Fruit fly (Drosophila melanogaster) whole organism, embryonic: ENCODE measurements around the gene CG16956.

ENCODE experiments used
- CG10543 ChIP-seq: fragments of 200-800 bp; sonication (Bioruptor generic); optimal IDR thresholded peaks from 3 replicates; lab custom pipeline; 2017; ENCODE audit warnings: missing biosample characterization, mild to moderate bottlenecking, missing genetic modification characterization, moderate library complexity
- CG11504 ChIP-seq: fragments of 200-800 bp; sonication (Bioruptor generic); optimal IDR thresholded peaks from 3 replicates; lab custom pipeline; 2019; ENCODE audit warnings: missing biosample characterization, mild to moderate bottlenecking, missing genetic modification characterization, moderate library complexity
- CG12071 ChIP-seq: fragments of 200-800 bp; sonication (Bioruptor generic); optimal IDR thresholded peaks from 3 replicates; lab custom pipeline; 2018; ENCODE audit warnings: missing biosample characterization, mild to moderate bottlenecking, missing genetic modification characterization
- CG13894 ChIP-seq: fragments of 200-800 bp; sonication (Bioruptor generic); optimal IDR thresholded peaks from 3 replicates; lab custom pipeline; 2018; ENCODE audit warnings: missing biosample characterization, mild to moderate bottlenecking, missing genetic modification characterization, moderate library complexity
- CG14667 ChIP-seq: fragments of 200-800 bp; sonication (Bioruptor generic); IDR thresholded peaks from 2 replicates; pipeline ENCODE4 v1.3.6; 2022; ENCODE audit warnings: missing biosample characterization, missing genetic modification characterization
- CG34376 ChIP-seq: fragments of 200-800 bp; sonication (Bioruptor generic); optimal IDR thresholded peaks from 2 replicates; lab custom pipeline; 2018; ENCODE audit warnings: missing biosample characterization, mild to moderate bottlenecking, missing genetic modification characterization
- CG34422 ChIP-seq: fragments of 200-800 bp; sonication (Bioruptor generic); IDR thresholded peaks from 3 replicates; pipeline ENCODE4 v1.3.6; 2022; ENCODE audit warnings: missing biosample characterization, missing genetic modification characterization
- CG4617 ChIP-seq: fragments of 200-800 bp; sonication (Bioruptor generic); optimal IDR thresholded peaks from 3 replicates; lab custom pipeline; 2016; ENCODE audit warnings: missing biosample characterization, missing genetic modification characterization, borderline replicate concordance
- CG6689 ChIP-seq: fragments of 200-800 bp; sonication (Bioruptor generic); IDR thresholded peaks from 2 replicates; pipeline ENCODE4 v1.3.6; 2022; ENCODE audit warnings: missing biosample characterization, missing genetic modification characterization
- CG6791 ChIP-seq: fragments of 200-800 bp; sonication (Bioruptor generic); IDR thresholded peaks from 3 replicates; pipeline ENCODE4 v1.3.6; 2022; ENCODE audit warnings: missing biosample characterization, missing genetic modification characterization; ENCODE audit not compliant: partially characterized antibody
- CG9437 ChIP-seq: fragments of 200-800 bp; sonication (Bioruptor generic); optimal IDR thresholded peaks from 2 replicates; lab custom pipeline; 2018; ENCODE audit warnings: missing biosample characterization, mild to moderate bottlenecking, missing genetic modification characterization
- CTCF ChIP-seq: fragments of 200-800 bp; sonication (Bioruptor generic); optimal IDR thresholded peaks from 2 replicates; lab custom pipeline; 2017; ENCODE audit warnings: missing biosample characterization, mild to moderate bottlenecking, missing genetic modification characterization, moderate library complexity
- Deaf1 ChIP-seq: fragments of 200-800 bp; optimal IDR thresholded peaks from 3 replicates; lab custom pipeline; 2019; ENCODE audit warnings: missing biosample characterization, mild to moderate bottlenecking, missing genetic modification characterization, moderate library complexity
- ERR ChIP-seq: fragments of 200-800 bp; sonication (Bioruptor generic); optimal IDR thresholded peaks from 2 replicates; lab custom pipeline; 2016; ENCODE audit warnings: missing biosample characterization, missing genetic modification characterization
- Ets97D ChIP-seq: fragments of 200-800 bp; sonication (Bioruptor generic); optimal IDR thresholded peaks from 3 replicates; lab custom pipeline; 2016; ENCODE audit warnings: missing biosample characterization, missing genetic modification characterization
- Hand ChIP-seq: fragments of 200-800 bp; sonication (Bioruptor generic); optimal IDR thresholded peaks from 2 replicates; lab custom pipeline; 2017; ENCODE audit warnings: mild to moderate bottlenecking, missing biosample characterization, missing genetic modification reagents, missing genetic modification characterization
- Hey ChIP-seq: fragments of 200-800 bp; sonication (Bioruptor generic); optimal IDR thresholded peaks from 3 replicates; lab custom pipeline; 2018; ENCODE audit warnings: missing biosample characterization, mild to moderate bottlenecking, missing genetic modification characterization
- Lpt ChIP-seq: fragments of >200 bp; optimal IDR thresholded peaks from 2 replicates; lab custom pipeline; 2018; ENCODE audit warnings: missing biosample characterization, missing genetic modification characterization
- Med ChIP-seq: fragments of 200-800 bp; sonication (Bioruptor generic); peaks from one replicate; lab custom pipeline; 2016; ENCODE audit warnings: missing biosample characterization, missing genetic modification characterization, mild to moderate bottlenecking, inconsistent platforms, moderate library complexity
- Nf-YB ChIP-seq: fragments of 200-800 bp; sonication (Bioruptor generic); optimal IDR thresholded peaks from 3 replicates; lab custom pipeline; 2019; ENCODE audit warnings: missing biosample characterization, mild to moderate bottlenecking, missing genetic modification characterization, moderate library complexity
- Poxn ChIP-seq: fragments of 200-800 bp; sonication (Bioruptor generic); IDR thresholded peaks from 2 replicates; pipeline ENCODE4 v1.3.6; 2022; ENCODE audit warnings: missing biosample characterization, missing genetic modification characterization
- abd-A ChIP-seq: fragments of 200-800 bp; sonication (Bioruptor generic); optimal IDR thresholded peaks from 3 replicates; lab custom pipeline; 2019; ENCODE audit warnings: missing biosample characterization, mild to moderate bottlenecking, missing genetic modification characterization, moderate library complexity
- cg ChIP-seq: fragments of 200-800 bp; sonication (Bioruptor generic); optimal IDR thresholded peaks from 3 replicates; lab custom pipeline; 2019; ENCODE audit warnings: missing biosample characterization, mild to moderate bottlenecking, missing genetic modification characterization, moderate library complexity
- chif ChIP-seq, 2 experiments: fragments of 200-800 bp; sonication (Bioruptor generic); optimal IDR thresholded peaks; 3 replicates each; lab custom pipeline; 2016; ENCODE audit warnings: missing biosample characterization in 2 of 2, missing genetic modification characterization in 2 of 2
- corto ChIP-seq: fragments of 200-800 bp; sonication (Bioruptor generic); optimal IDR thresholded peaks from 2 replicates; lab custom pipeline; 2016; ENCODE audit warnings: missing biosample characterization, mild to moderate bottlenecking, missing genetic modification characterization, moderate library complexity
- dati ChIP-seq: fragments of 200-800 bp; sonication (Bioruptor generic); IDR thresholded peaks from 2 replicates; pipeline ENCODE4 v1.3.6; 2022; ENCODE audit warnings: missing biosample characterization, missing genetic modification characterization
- en ChIP-seq: fragments of 200-800 bp; sonication (Bioruptor generic); optimal IDR thresholded peaks from 2 replicates; lab custom pipeline; 2016; ENCODE audit warnings: missing biosample characterization, missing genetic modification characterization
- esg ChIP-seq: fragments of 200-800 bp; sonication (Bioruptor generic); conservative IDR thresholded peaks from 2 replicates; pipeline ENCODE4 v1.3.6; 2022; ENCODE audit warnings: missing biosample characterization, missing genetic modification characterization
- eyg ChIP-seq: fragments of 200-800 bp; sonication (Bioruptor generic); optimal IDR thresholded peaks from 3 replicates; lab custom pipeline; 2016; ENCODE audit warnings: missing biosample characterization, missing genetic modification characterization
- ftz-f1 ChIP-seq: fragments of 200-800 bp; sonication (Bioruptor generic); optimal IDR thresholded peaks from 2 replicates; lab custom pipeline; 2016; ENCODE audit warnings: missing biosample characterization, missing genetic modification characterization
- lab ChIP-seq: fragments of 200-800 bp; sonication (Bioruptor generic); optimal IDR thresholded peaks from 3 replicates; lab custom pipeline; 2017; ENCODE audit warnings: missing biosample characterization, missing genetic modification characterization, mild to moderate bottlenecking, moderate library complexity, missing genetic modification reagents
- mirr ChIP-seq: fragments of 200-800 bp; sonication (Bioruptor generic); optimal IDR thresholded peaks from 3 replicates; lab custom pipeline; 2018; ENCODE audit warnings: missing biosample characterization, mild to moderate bottlenecking, missing genetic modification characterization
- pros ChIP-seq: fragments of 200-800 bp; sonication (Bioruptor generic); optimal IDR thresholded peaks from 3 replicates; lab custom pipeline; 2019; ENCODE audit warnings: missing biosample characterization, mild to moderate bottlenecking, missing genetic modification characterization, moderate library complexity
- pum ChIP-seq: fragments of 200-800 bp; sonication (Bioruptor generic); optimal IDR thresholded peaks from 2 replicates; lab custom pipeline; 2016; ENCODE audit warnings: missing biosample characterization, missing genetic modification characterization
- scrt ChIP-seq: fragments of 200-800 bp; sonication (Bioruptor generic); optimal IDR thresholded peaks from 2 replicates; lab custom pipeline; 2018; ENCODE audit warnings: missing biosample characterization, mild to moderate bottlenecking, missing genetic modification characterization, moderate library complexity
- sens ChIP-seq: fragments of 200-800 bp; sonication (Bioruptor generic); peaks from one replicate; lab custom pipeline; 2016; ENCODE audit warnings: missing biosample characterization, missing genetic modification characterization
- so ChIP-seq: fragments of 200-800 bp; sonication (Bioruptor generic); IDR thresholded peaks from 3 replicates; pipeline ENCODE4 v1.3.6; 2022; ENCODE audit warnings: missing biosample characterization, missing genetic modification characterization
- vnd ChIP-seq: fragments of 200-800 bp; sonication (Bioruptor generic); IDR thresholded peaks from 3 replicates; pipeline ENCODE4 v1.3.6; 2022; ENCODE audit warnings: missing biosample characterization, missing genetic modification characterization; ENCODE audit not compliant: partially characterized antibody
- wek ChIP-seq: fragments of 200-800 bp; sonication (Bioruptor generic); optimal IDR thresholded peaks from 3 replicates; lab custom pipeline; 2018; ENCODE audit warnings: missing biosample characterization, mild to moderate bottlenecking, missing genetic modification characterization, moderate library complexity

Gene CG16956

DNA sequence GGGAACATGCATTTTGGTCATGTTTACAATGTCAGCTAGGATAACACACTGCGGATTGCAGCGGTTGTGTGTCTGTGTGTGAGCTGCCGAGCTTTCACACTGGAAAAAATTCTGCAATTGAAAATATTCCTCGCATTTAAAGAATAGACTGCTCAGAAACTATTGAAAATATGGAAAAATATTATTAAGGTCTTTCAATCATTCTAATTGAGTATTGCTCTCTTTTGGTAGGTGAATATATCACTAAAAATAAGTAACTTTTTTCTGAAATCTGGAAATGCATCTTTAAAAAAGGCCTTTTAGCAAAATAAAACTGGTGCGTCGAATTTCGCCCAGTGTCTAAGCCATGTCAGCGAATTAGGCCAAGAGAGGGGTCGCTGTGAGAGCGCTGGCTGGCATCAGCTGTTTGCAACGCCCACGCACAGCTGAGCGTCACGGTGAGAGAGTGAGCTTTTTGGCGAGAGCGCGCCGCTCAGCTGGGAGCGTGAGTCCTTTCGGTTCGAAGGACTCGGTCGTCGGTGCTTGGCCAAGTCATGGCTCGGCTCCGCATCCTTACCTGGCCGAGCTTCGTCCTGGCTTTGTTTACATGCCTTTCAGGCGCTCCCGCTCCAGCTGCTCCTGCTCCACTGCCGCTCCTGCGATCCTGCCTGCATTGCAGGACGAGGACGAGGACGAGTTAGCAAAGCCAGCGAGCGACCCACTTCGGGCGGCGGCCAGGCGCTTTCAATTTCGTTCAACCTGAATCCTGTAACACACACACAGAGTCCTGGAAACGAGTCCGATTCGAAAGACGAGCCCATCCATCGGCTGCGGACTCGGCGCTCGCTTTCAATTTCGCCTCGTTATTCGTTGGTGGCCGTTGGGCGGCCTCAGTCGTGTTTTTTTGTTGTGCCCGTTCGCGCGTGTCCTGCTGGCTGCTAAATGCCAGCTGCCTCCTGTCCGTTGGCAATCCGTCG lies 46.8 kb upstream of the CG16956 start, which contains the start of gene CG46308 (continued):
- no peak for TF ChIP-seq corto (GFP tag; lab: Kevin White, UChicago)

DNA sequence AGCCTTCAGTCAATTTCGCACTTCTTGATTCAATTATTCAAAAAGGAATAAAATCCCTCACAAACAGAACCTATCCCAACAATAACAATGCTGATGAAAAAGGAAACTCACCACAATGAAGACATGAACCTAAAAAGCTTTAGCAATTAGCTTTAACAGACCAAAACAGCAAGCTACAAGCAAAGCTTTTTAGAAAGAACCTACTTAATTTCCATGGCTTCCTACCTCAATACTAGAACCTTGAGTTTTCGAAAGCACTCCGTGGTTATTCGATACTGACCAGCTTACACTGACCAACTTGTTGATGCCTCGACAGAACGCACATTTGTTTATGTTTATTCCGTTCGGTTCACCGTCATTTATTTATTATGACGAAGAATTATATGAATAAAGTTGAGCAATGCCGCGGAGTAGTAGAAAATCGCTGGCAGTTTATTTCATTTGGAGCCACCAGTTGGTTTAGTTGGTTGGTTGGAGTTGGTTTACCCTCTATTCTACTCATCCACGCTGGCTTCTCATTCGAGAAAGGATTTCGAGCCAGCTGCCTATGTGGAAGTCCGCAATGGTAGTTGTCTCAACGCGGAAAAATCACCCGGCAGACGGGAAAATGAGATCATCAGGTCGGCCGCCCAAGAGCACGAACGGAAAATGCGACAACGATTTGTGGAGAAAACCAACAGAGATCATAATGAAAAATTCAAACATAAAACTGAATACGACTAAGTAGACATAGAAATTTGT lies 44.8 kb upstream of the CG16956 start, which contains the start of gene CG42810:
CG42810 (plus strand) TSS at position 691 of the 741 bp plus-strand sequence.
- TF ChIP-seq CTCF (GFP tag; lab: Kevin White, UChicago) (peak; percentile 60), CG11504 (tag; lab: Kevin White, UChicago) (peak; percentile 2), dati (GFP tag; lab: Robert Waterston, UW) (no peak), so (GFP tag; lab: Robert Waterston, UW) (0 out of 3 replicates have a peak, but pooled peaks have one; percentile 58), ftz-f1 (GFP tag; lab: Kevin White, UChicago) (peak; percentile 90), CG6791 (GFP tag; lab: Robert Waterston, UW) (no peak), wek (no peak), Hand (GFP tag; lab: Kevin White, UChicago) (no peak), esg (GFP tag; lab: Robert Waterston, UW) (no peak), CG34422 (GFP tag; lab: Robert Waterston, UW) (no peak), pros (GFP tag; lab: Kevin White, UChicago) (no peak), en (GFP tag; lab: Kevin White, UChicago) (no peak), Hey (no peak), lab (no peak), CG9437 (GFP tag; lab: Kevin White, UChicago) (no peak), sens (GFP tag; lab: Kevin White, UChicago) (no peak), chif (GFP tag; optimal IDR thresholded peaks at IDR 0.05; lab: Kevin White, UChicago) (no peak), eyg (GFP tag; lab: Kevin White, UChicago) (no peak), scrt (GFP tag; lab: Kevin White, UChicago) (peak; percentile 85), ERR (no peak), CG4617 (GFP tag; lab: Kevin White, UChicago) (no peak), CG12071 (GFP tag; lab: Kevin White, UChicago) (no peak), Poxn (no peak), Med (peak; percentile 14), pum (GFP tag; lab: Kevin White, UChicago) (no peak), vnd (GFP tag; lab: Robert Waterston, UW) (no peak), CG6689 (GFP tag; lab: Robert Waterston, UW) (no peak)

DNA sequence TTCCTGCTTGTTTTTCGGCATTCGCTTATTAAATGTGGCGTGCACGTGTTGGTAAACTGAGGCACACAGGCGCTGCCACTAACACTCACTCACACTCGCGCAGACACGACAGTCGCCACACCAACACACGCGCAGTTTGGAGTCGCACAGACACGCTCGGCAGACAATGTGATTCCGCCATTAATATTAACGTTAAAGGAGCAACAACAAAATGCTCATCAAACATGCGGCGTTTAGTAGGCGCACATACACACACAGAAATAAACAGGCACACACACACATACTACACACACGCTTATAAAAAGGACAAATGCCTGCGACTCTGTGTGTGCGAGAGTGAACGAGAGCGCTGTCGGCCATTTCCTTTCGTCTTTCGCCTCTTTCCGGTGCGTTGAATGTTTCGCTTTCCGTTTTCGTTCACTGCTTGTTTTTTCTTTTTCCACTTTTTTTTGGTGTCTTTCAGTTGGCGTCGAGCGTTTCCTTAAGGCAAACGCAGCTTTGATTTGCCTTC lies 42.7 kb upstream of the CG16956 start, which contains the start of gene CG42809:
CG42809 (plus strand) TSS at position 461 of the 511 bp plus-strand sequence.
- TF ChIP-seq CG13894 (tag; lab: Kevin White, UChicago), result peak; percentile 32
- peak; percentile 92 for TF ChIP-seq abd-A (tag; lab: Kevin White, UChicago)
- no peak for TF ChIP-seq CG34376 (GFP tag; lab: Kevin White, UChicago)
- peak; percentile 45 for TF ChIP-seq CG10543 (GFP tag; lab: Kevin White, UChicago)
- TF ChIP-seq CG14667 (GFP tag; lab: Robert Waterston, UW), result no peak
- peak; percentile 63 for TF ChIP-seq Med
- peak; percentile 39 for TF ChIP-seq Ets97D
- no peak for TF ChIP-seq Nf-YB (GFP tag; lab: Kevin White, UChicago)
- peak; percentile 38 for TF ChIP-seq cg (GFP tag; lab: Kevin White, UChicago)
- TF ChIP-seq Deaf1, result peak; percentile 43
- TF ChIP-seq mirr, result peak; percentile 41
- TF ChIP-seq Lpt, result no peak
